Worm (Caenorhabditis elegans): Measurements from ENCODE around the gene ZK1098.12.

The ZK1098.12 gene

DNA sequence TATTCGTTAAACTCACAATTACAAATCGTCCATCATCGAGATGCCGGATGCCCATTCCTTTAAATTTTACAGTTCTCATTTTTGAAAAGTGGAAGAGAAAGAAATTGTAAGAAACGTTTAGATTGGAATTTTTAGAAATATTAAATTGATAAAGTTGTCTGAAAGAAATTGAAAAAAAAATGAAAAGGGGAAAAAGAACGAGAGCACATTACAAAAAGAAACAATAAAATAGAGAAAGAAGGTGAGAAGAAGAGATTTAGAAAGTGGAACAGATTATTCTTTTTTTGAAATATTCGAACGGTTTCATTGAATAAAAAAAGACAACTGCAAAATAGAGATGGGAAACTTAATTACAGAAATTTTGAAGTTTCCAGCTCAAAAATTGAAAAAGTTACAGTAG is 16.2 kb downstream of the ZK1098.12 start, which contains the start of gene C48B4.8:
Gene C48B4.8 (minus strand): TSS at position 101 of the 400 bp plus-strand sequence.
- TF ChIP-seq dao-5 (tag; optimal IDR thresholded peaks at IDR 0.05) (no peak), W03F9.2 (tag; optimal IDR thresholded peaks at IDR 0.05) (no peak), him-1 (tag; optimal IDR thresholded peaks at IDR 0.05) (no peak)

DNA sequence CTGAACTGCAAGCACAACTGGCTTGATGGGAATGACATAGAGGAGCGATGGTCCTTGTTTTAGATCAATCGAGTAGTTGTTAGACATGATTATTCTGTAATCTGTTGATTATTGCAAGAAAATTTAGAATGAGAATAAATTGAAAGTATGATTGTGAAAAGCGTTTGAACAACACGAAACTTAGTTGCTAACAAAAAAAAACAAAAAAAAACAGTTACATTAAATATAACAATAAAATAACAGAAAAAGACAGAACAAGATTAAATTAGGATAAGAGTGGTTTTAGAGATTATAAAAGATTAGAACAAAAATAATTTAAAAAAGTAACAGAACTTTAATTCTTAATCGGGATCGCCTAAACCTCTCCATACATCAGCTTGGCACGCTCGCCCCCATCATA is 18.3 kb downstream of the ZK1098.12 start, which contains the start of gene C48B4.9:
Gene C48B4.9 (minus strand): TSS at position 101 of the 400 bp plus-strand sequence.
- TF ChIP-seq him-1 (tag; optimal IDR thresholded peaks at IDR 0.05) = no peak
- TF ChIP-seq dao-5 (tag; optimal IDR thresholded peaks at IDR 0.05) = no peak
- TF ChIP-seq W03F9.2 (tag; optimal IDR thresholded peaks at IDR 0.05) = no peak

DNA sequence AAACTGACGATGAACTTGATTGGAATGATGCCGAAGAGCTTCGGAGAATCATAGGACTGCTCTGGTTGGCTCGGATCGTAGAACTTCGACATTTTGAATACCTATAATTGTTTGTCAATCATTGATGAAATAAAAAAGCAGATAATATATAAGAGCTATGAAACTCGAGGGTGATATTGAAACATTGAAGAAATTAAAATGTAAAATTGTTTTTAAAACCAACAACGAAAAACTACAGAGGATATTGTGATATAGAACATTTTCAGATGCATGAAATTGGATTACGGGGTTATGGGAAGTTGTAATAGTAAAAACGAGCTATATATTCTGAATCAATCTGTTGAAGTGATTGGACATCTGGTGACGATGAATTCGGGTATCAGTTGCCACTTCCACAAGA is 19.5 kb downstream of the ZK1098.12 start, which contains the start of gene C48B4.10:
Gene C48B4.10 (minus strand): TSS at position 101 of the 400 bp plus-strand sequence.
- no peak for TF ChIP-seq dao-5 (tag; optimal IDR thresholded peaks at IDR 0.05)
- no peak for TF ChIP-seq W03F9.2 (tag; optimal IDR thresholded peaks at IDR 0.05)
- no peak for TF ChIP-seq him-1 (tag; optimal IDR thresholded peaks at IDR 0.05)

DNA sequence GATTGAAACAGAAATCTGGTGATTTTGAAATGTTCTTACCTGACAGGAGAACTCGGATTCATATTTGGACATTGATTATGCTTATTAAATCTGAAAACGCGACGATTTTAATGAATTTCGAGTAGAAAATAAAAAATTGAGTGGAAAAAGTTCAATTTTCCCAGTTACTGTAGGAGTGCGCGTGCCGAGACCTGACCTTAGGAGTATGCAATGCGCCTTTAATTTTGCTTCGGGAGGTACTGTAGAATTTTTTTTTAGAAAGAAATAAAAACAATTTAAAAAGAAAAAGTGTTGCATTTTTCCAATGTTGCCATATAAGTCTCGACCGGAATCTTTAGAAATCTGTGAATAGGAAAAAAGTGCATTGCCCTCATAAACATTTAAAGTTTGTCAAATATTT is 21.1 kb downstream of the ZK1098.12 start, which contains the start of gene C48B4.11:
Gene C48B4.11 (minus strand): TSS at position 143 of the 400 bp plus-strand sequence.
- no peak for TF ChIP-seq W03F9.2 (tag; optimal IDR thresholded peaks at IDR 0.05)
- no peak for TF ChIP-seq him-1 (tag; optimal IDR thresholded peaks at IDR 0.05)
- no peak for TF ChIP-seq dao-5 (tag; optimal IDR thresholded peaks at IDR 0.05)

ce11 chrIII:9568451-9568850 is 23.5 kb downstream of the ZK1098.12 start, which contains the start of gene C48B4.13:
Gene C48B4.13, plus strand, starts transcription at chrIII:9568751.
- TF ChIP-seq dao-5 (tag; optimal IDR thresholded peaks at IDR 0.05) = no peak
- TF ChIP-seq W03F9.2 (tag; optimal IDR thresholded peaks at IDR 0.05) = no peak
- no peak for TF ChIP-seq him-1 (tag; optimal IDR thresholded peaks at IDR 0.05)

DNA sequence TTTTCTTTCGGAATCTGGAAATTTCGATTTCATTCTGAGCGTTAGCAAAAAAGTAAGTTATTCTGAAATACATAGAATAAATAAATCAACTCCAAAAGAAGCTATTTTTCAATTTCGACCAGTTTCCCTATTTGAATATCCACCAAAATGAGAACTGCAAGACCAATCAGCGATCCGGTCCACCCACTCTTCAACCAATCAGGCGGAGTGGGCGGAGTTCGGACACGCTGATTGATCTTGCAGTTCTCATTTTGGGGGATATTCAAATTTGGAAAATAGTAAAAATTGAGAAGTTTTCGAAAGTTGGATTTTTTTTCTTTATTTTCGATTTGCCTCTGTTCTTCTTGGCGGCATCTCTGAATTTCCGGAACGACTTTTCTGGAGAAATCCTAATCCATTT is 25.9 kb downstream of the ZK1098.12 start:
- TF ChIP-seq W03F9.2 (tag; optimal IDR thresholded peaks at IDR 0.05) (no peak), him-1 (tag; optimal IDR thresholded peaks at IDR 0.05) (no peak), dao-5 (tag; optimal IDR thresholded peaks at IDR 0.05) (no peak)

DNA sequence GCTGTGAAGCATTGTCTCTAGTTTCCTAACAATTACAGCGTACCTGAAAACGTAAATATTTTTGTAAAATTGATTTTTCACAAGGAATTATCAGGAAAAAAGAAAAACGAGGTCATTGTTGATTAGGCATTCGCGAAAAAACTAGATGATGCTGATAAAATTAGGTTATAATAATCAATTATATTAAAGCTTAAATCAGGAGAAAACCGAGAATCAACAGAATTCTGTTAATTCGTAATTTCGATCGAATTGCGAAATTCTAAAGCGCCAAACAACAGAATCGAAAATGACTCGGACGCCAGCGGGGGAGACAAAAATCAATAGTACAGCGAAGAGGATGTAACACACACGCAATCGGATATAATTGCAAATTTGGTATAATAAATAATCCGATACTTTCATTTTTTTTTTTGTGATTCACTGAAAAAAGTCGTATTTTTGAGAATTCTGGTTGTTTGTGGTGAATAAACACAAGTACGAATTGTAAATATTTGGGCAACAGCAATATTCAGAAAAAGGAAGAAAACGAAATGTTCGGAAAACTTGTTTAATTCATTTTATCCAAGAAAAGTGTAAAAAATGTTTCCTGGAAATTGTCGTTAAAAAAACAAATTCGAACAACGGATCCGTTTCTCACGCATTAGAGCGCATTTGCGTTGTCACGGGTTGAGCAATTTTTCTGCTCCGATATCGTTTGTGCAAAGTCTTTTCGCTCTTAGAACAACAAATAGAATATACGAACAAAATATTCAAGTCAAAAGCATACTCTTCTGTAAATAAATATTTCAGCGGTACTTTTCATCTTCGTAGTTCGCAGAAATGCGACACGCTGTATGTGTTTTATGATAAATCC is 35.3 kb downstream of the ZK1098.12 start, which contains the start of gene ced-7:
Gene ced-7 (minus strand): TSS at position 51 of the 853 bp plus-strand sequence.
- TF ChIP-seq dao-5 (tag; optimal IDR thresholded peaks at IDR 0.05) = no peak
- TF ChIP-seq W03F9.2 (tag; optimal IDR thresholded peaks at IDR 0.05) = no peak
- TF ChIP-seq him-1 (tag; optimal IDR thresholded peaks at IDR 0.05) = no peak

- no peak for TF ChIP-seq dao-5 (tag; optimal IDR thresholded peaks at IDR 0.05)
- TF ChIP-seq him-1 (tag; optimal IDR thresholded peaks at IDR 0.05) = no peak
- no peak for TF ChIP-seq W03F9.2 (tag; optimal IDR thresholded peaks at IDR 0.05)
These were observed 37.3 kb downstream of the ZK1098.12 start, which contains the start of gene C48B4.3 for ce11 chrIII:9582240-9582639. Gene C48B4.3, minus strand, starts transcription at chrIII:9582388.

ce11 chrIII:9583224-9583623 is 38.3 kb downstream of the ZK1098.12 start:
- TF ChIP-seq W03F9.2 (tag; optimal IDR thresholded peaks at IDR 0.05) (no peak), him-1 (tag; optimal IDR thresholded peaks at IDR 0.05) (no peak), dao-5 (tag; optimal IDR thresholded peaks at IDR 0.05) (no peak)

DNA sequence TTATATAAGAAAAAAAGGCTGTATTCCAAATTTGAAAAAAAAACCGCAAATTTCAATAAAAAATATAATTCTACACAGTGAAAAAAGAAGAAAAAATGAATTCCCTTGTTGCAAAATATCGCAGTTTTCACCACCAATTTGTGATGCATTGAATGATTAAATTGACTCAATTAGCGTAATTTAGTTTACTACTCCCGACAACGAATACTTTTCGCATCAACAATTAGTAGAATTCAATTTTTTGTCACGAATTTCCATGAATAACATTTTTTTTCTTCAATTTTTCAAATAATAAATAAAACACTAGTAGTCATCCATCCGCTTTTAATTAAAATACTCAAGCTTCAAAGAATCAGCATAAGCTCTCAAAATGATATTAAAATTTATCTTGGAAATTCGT is 40.4 kb downstream of the ZK1098.12 start:
- TF ChIP-seq W03F9.2 (tag; optimal IDR thresholded peaks at IDR 0.05) (no peak), dao-5 (tag; optimal IDR thresholded peaks at IDR 0.05) (no peak), him-1 (tag; optimal IDR thresholded peaks at IDR 0.05) (no peak)

- TF ChIP-seq W03F9.2 (tag; optimal IDR thresholded peaks at IDR 0.05) = no peak
- TF ChIP-seq dao-5 (tag; optimal IDR thresholded peaks at IDR 0.05) = no peak
- TF ChIP-seq him-1 (tag; optimal IDR thresholded peaks at IDR 0.05) = no peak
These were observed 45.3 kb downstream of the ZK1098.12 start for ce11 chrIII:9590212-9590611.

ce11 chrIII:9592118-9592517 is 47.2 kb downstream of the ZK1098.12 start, which contains the start of gene acox-1.5:
Gene acox-1.5, minus strand, starts transcription at chrIII:9592192.
- TF ChIP-seq W03F9.2 (tag; optimal IDR thresholded peaks at IDR 0.05) (no peak), dao-5 (tag; optimal IDR thresholded peaks at IDR 0.05) (no peak), him-1 (tag; optimal IDR thresholded peaks at IDR 0.05) (no peak)
